Worm (Caenorhabditis elegans): ENCODE measurements around the gene Y51H4A.938.

The Y51H4A.938 gene

DNA sequence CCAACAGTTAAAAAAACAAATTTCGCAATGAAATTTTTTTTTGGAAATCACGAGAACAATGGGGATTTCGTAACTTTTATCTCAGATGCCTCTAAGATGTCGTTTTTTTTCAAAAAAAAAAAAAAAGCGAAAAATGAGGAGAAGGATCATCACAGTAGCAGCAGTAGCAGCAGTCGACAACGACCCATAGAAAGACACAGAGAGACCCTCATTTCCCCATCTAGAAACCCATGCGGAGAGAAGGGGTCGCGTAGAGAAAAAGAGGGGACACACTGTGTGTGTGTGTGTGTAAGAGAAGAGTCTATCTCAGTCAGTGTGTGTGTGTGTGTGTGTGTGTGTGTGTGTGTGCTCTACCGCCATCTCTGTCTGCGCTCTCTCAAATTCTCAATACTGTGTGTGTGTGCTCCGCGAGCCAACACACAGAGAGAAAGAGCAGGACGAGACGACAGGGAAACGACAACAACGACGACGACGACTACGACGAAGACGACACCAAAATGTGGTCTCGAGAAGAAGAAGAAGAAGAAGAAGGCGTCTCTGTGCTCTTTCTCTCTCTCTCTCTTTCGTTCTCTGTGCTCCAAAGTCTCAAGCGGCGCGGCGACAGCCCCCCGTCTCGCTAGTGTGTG, 10.5 kb downstream of the Y51H4A.938 start:
- TF ChIP-seq nhr-76 (tag; optimal IDR thresholded peaks at IDR 0.05) (no peak), mls-2 (tag; optimal IDR thresholded peaks at IDR 0.05) (peak; percentile 49), unc-120 (tag; optimal IDR thresholded peaks at IDR 0.05; ENCODE audit: poor library complexity, severe bottlenecking) (peak; percentile 25), zip-8 (tag; optimal IDR thresholded peaks at IDR 0.05) (no peak), unc-62 (GFP tag; optimal IDR thresholded peaks at IDR 0.05) (peak; percentile 19), drap-1 (GFP tag; optimal IDR thresholded peaks at IDR 0.05) (peak; percentile 44), mab-5 (tag; optimal IDR thresholded peaks at IDR 0.05) (no peak), ham-2 (GFP tag; optimal IDR thresholded peaks at IDR 0.05) (no peak), elt-1 (tag; optimal IDR thresholded peaks at IDR 0.05; ENCODE audit: borderline replicate concordance, insufficient read depth) (no peak), M03D4.4 (tag; optimal IDR thresholded peaks at IDR 0.05) (peak; percentile 77), flh-1 (GFP tag; optimal IDR thresholded peaks at IDR 0.05) (no peak), nhr-2 (tag; optimal IDR thresholded peaks at IDR 0.05) (peak; percentile 35), mep-1 (tag; optimal IDR thresholded peaks at IDR 0.05) (peak; percentile 60), pha-4 (tag; optimal IDR thresholded peaks at IDR 0.05) (peak; percentile 85), tbx-8 (GFP tag; optimal IDR thresholded peaks at IDR 0.05) (no peak), hlh-1 (tag; optimal IDR thresholded peaks at IDR 0.05) (peak; percentile 44), bed-3 (GFP tag; optimal IDR thresholded peaks at IDR 0.05) (no peak), elt-3 (tag; optimal IDR thresholded peaks at IDR 0.05) (no peak), cnd-1 (tag; optimal IDR thresholded peaks at IDR 0.05) (peak; percentile 68), ceh-83 (GFP tag; optimal IDR thresholded peaks at IDR 0.05) (peak; percentile 38), ceh-43 (GFP tag; optimal IDR thresholded peaks at IDR 0.05) (no peak), nhr-12 (tag; optimal IDR thresholded peaks at IDR 0.05) (peak; percentile 94), ceh-39 (tag; optimal IDR thresholded peaks at IDR 0.05) (peak; percentile 38), nhr-28 (tag; optimal IDR thresholded peaks at IDR 0.05) (no peak), lsy-2 (tag; optimal IDR thresholded peaks at IDR 0.05) (peak; percentile 53), ztf-11 (tag; optimal IDR thresholded peaks at IDR 0.05) (peak; percentile 82), ces-1 (GFP tag; optimal IDR thresholded peaks at IDR 0.05) (peak; percentile 60), sem-2 (GFP tag; optimal IDR thresholded peaks at IDR 0.05) (peak; percentile 18), lin-13 (tag; optimal IDR thresholded peaks at IDR 0.05) (peak; percentile 23), unc-39 (tag; optimal IDR thresholded peaks at IDR 0.05) (no peak), snpc-4 (tag; optimal IDR thresholded peaks at IDR 0.05) (no peak), nhr-237 (tag; optimal IDR thresholded peaks at IDR 0.05) (peak; percentile 71), lin-32 (GFP tag; optimal IDR thresholded peaks at IDR 0.05) (no peak), blmp-1 (tag; optimal IDR thresholded peaks at IDR 0.05) (no peak), sptf-1 (tag; optimal IDR thresholded peaks at IDR 0.05) (peak; percentile 84)

- peak; percentile 83 for TF ChIP-seq unc-62 (GFP tag; optimal IDR thresholded peaks at IDR 0.05)
- TF ChIP-seq M03D4.4 (tag; optimal IDR thresholded peaks at IDR 0.05): peak; percentile 47
- TF ChIP-seq lsy-2 (tag; optimal IDR thresholded peaks at IDR 0.05): peak; percentile 68
- TF ChIP-seq nhr-2 (tag; optimal IDR thresholded peaks at IDR 0.05): no peak
- TF ChIP-seq zip-8 (tag; optimal IDR thresholded peaks at IDR 0.05): no peak
- peak; percentile 52 for TF ChIP-seq drap-1 (GFP tag; optimal IDR thresholded peaks at IDR 0.05)
- TF ChIP-seq lin-32 (GFP tag; optimal IDR thresholded peaks at IDR 0.05): no peak
- TF ChIP-seq flh-1 (GFP tag; optimal IDR thresholded peaks at IDR 0.05): no peak
- TF ChIP-seq bed-3 (GFP tag; optimal IDR thresholded peaks at IDR 0.05): no peak
- TF ChIP-seq tbx-8 (GFP tag; optimal IDR thresholded peaks at IDR 0.05): no peak
- TF ChIP-seq pha-4 (tag; optimal IDR thresholded peaks at IDR 0.05): peak; percentile 82
- peak; percentile 92 for TF ChIP-seq ham-2 (GFP tag; optimal IDR thresholded peaks at IDR 0.05)
- TF ChIP-seq blmp-1 (tag; optimal IDR thresholded peaks at IDR 0.05): no peak
- TF ChIP-seq sptf-1 (tag; optimal IDR thresholded peaks at IDR 0.05): peak; percentile 46
- peak; percentile 26 for TF ChIP-seq cnd-1 (tag; optimal IDR thresholded peaks at IDR 0.05)
- peak; percentile 77 for TF ChIP-seq mep-1 (tag; optimal IDR thresholded peaks at IDR 0.05)
- peak; percentile 86 for TF ChIP-seq ztf-11 (tag; optimal IDR thresholded peaks at IDR 0.05)
- TF ChIP-seq snpc-4 (tag; optimal IDR thresholded peaks at IDR 0.05): no peak
- no peak for TF ChIP-seq sem-2 (GFP tag; optimal IDR thresholded peaks at IDR 0.05)
- TF ChIP-seq lin-13 (tag; optimal IDR thresholded peaks at IDR 0.05): no peak
- TF ChIP-seq nhr-76 (tag; optimal IDR thresholded peaks at IDR 0.05): no peak
- TF ChIP-seq elt-1 (tag; optimal IDR thresholded peaks at IDR 0.05; ENCODE audit: borderline replicate concordance, insufficient read depth): no peak
- peak; percentile 38 for TF ChIP-seq ces-1 (GFP tag; optimal IDR thresholded peaks at IDR 0.05)
- TF ChIP-seq nhr-28 (tag; optimal IDR thresholded peaks at IDR 0.05): no peak
- TF ChIP-seq unc-39 (tag; optimal IDR thresholded peaks at IDR 0.05): peak; percentile 36
- TF ChIP-seq hlh-1 (tag; optimal IDR thresholded peaks at IDR 0.05): peak; percentile 1
- TF ChIP-seq elt-3 (tag; optimal IDR thresholded peaks at IDR 0.05): no peak
- TF ChIP-seq mls-2 (tag; optimal IDR thresholded peaks at IDR 0.05): peak; percentile 50
- TF ChIP-seq nhr-237 (tag; optimal IDR thresholded peaks at IDR 0.05): no peak
- TF ChIP-seq nhr-12 (tag; optimal IDR thresholded peaks at IDR 0.05): no peak
- TF ChIP-seq mab-5 (tag; optimal IDR thresholded peaks at IDR 0.05): no peak
- no peak for TF ChIP-seq ceh-39 (tag; optimal IDR thresholded peaks at IDR 0.05)
- TF ChIP-seq ceh-83 (GFP tag; optimal IDR thresholded peaks at IDR 0.05): peak; percentile 24
- peak; percentile 86 for TF ChIP-seq unc-120 (tag; optimal IDR thresholded peaks at IDR 0.05; ENCODE audit: poor library complexity, severe bottlenecking)
These were observed 11.3 kb downstream of the Y51H4A.938 start for ce11 chrIV:16492327-16492726.
